Worm (Caenorhabditis elegans) whole organism, L4/young adult: ENCODE results near the gene C27H5.12.

ENCODE experiments used
- W03F9.2 ChIP-seq: fragments of 150-350 bp; optimal IDR thresholded peaks from 2 replicates; lab custom pipeline; 2014; ENCODE audit warnings: missing biosample characterization, missing genetic modification characterization
- dao-5 ChIP-seq: sonication (generic microtip); optimal IDR thresholded peaks from 2 replicates; lab custom pipeline; 2016; ENCODE audit warnings: missing genotype, missing genetic modification characterization, moderate library complexity, missing compliant biosample characterization
- him-1 ChIP-seq: sonication (generic microtip); optimal IDR thresholded peaks from 2 replicates; lab custom pipeline; 2016; ENCODE audit warnings: missing genotype, missing genetic modification reagents, missing genetic modification characterization, missing compliant biosample characterization

DNA sequence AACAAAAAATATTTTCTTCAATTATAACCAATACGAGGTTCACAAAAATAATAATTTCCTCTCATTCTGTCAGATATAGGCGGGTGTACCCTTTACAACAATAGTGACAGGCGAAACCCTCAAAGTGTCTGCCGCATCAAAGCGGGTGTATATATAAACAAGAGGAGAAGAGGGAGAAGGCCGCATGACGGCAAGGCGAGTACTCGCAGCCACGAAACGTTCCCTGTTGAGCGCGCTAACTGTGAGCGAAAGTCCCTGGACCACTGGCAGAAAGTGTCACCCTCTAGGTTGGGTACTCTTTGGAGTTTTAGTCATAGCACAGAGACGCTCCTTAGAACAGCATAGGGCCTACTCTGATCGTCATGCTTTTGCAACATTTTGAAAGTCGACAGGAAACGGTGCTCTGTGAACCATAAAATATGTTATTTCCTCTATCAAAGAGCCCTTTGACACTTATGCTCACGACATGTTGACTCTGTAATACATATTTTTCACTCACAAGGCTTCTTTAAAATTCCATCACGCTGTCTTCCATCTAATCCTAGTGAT, 38.7 kb upstream of the C27H5.12 start, which contains the start of gene pcrg-1:
- TF ChIP-seq W03F9.2 (tag; lab: Kevin White, UChicago) (no peak), dao-5 (tag; lab: Kevin White, UChicago) (peak; percentile 60), him-1 (tag; lab: Kevin White, UChicago) (peak; percentile 57)
